Worm (Caenorhabditis elegans) whole organism, L1 larva: ENCODE data around the gene F12A10.9.
A peak's percentile ranks its signal among the peaks of the same experiment; 100 is the strongest.

Experiments
- C04F5.9 ChIP-seq: sonication (generic microtip); optimal IDR thresholded peaks from 2 replicates; lab custom pipeline; 2016; ENCODE audit warnings: missing genetic modification characterization, missing compliant biosample characterization
- aly-2 ChIP-seq: fragments of 150-350 bp; optimal IDR thresholded peaks from 2 replicates; lab custom pipeline; 2014; ENCODE audit warnings: missing biosample characterization, missing genetic modification characterization
- ama-1 ChIP-seq: fragments of 150-350 bp; optimal IDR thresholded peaks from 2 replicates; lab custom pipeline; 2014
- blmp-1 ChIP-seq: fragments of 150-350 bp; optimal IDR thresholded peaks from 2 replicates; lab custom pipeline; 2014; ENCODE audit warnings: missing biosample characterization, missing genetic modification characterization
- ceh-63 ChIP-seq: fragments of 200-800 bp; sonication (Bioruptor generic); optimal IDR thresholded peaks from 2 replicates; lab custom pipeline; 2018; ENCODE audit warnings: mild to moderate bottlenecking, missing genetic modification characterization, missing compliant biosample characterization
- ceh-8 ChIP-seq: fragments of 200-800 bp; sonication (Bioruptor generic); optimal IDR thresholded peaks from 2 replicates; lab custom pipeline; 2018; ENCODE audit warnings: mild to moderate bottlenecking, missing genetic modification characterization, moderate library complexity, missing compliant biosample characterization
- ceh-82 ChIP-seq, 3 experiments: fragments of 150-350 bp in 1 of 3; sonication (generic microtip) in 2 of 3; optimal IDR thresholded peaks; 2 replicates each; lab custom pipeline; 2014 to 2017; ENCODE audit warnings: missing biosample characterization in 3 of 3, missing genetic modification characterization in 3 of 3
- ceh-90 ChIP-seq: sonication (generic microtip); optimal IDR thresholded peaks from 2 replicates; lab custom pipeline; 2016; ENCODE audit warnings: missing genetic modification characterization, missing compliant biosample characterization
- dpl-1 ChIP-seq, 3 experiments: fragments of 150-350 bp in 2 of 3; sonication (generic microtip) in 1 of 3; optimal IDR thresholded peaks; 2 replicates each; lab custom pipeline; 2014 to 2017; ENCODE audit warnings: missing biosample characterization in 3 of 3, missing genetic modification characterization in 3 of 3, missing genetic modification reagents in 3 of 3
- dsc-1 ChIP-seq: sonication (generic microtip); optimal IDR thresholded peaks from 2 replicates; lab custom pipeline; 2016; ENCODE audit warnings: mild to moderate bottlenecking, missing genetic modification characterization, missing compliant biosample characterization
- efl-1 ChIP-seq, 4 experiments: fragments of 150-350 bp; optimal IDR thresholded peaks in 3 of 4; peaks in 1 of 4; 1 replicate in 1 of 4; 2 replicates in 3 of 4; lab custom pipeline; 2014; ENCODE audit warnings: missing biosample characterization in 2 of 4, missing genetic modification characterization in 2 of 4, missing genetic modification reagents in 2 of 4
- grh-1 ChIP-seq: fragments of 200-800 bp; sonication (Bioruptor generic); IDR thresholded peaks from 2 replicates; pipeline ENCODE4 v1.3.6; 2022; ENCODE audit warnings: missing genetic modification reagents, missing genetic modification characterization, missing compliant biosample characterization
- hlh-17 ChIP-seq: fragments of 200-800 bp; sonication (Bioruptor generic); optimal IDR thresholded peaks from 2 replicates; lab custom pipeline; 2018; ENCODE audit warnings: missing genetic modification characterization, mild to moderate bottlenecking, missing compliant biosample characterization, moderate library complexity, borderline replicate concordance
- hpl-2 ChIP-seq: fragments of 150-350 bp; optimal IDR thresholded peaks from 2 replicates; lab custom pipeline; 2014; ENCODE audit warnings: missing biosample characterization, missing genetic modification reagents, missing genetic modification characterization
- irx-1 ChIP-seq: sonication (generic microtip); optimal IDR thresholded peaks from 2 replicates; lab custom pipeline; 2016; ENCODE audit warnings: missing genetic modification characterization, missing compliant biosample characterization
- isw-1 ChIP-seq: fragments of 200-800 bp; sonication (Bioruptor generic); IDR thresholded peaks from 2 replicates; pipeline ENCODE4 v1.3.6; 2022; ENCODE audit warnings: missing genetic modification characterization, missing compliant biosample characterization
- lin-13 ChIP-seq: fragments of 150-350 bp; optimal IDR thresholded peaks from 2 replicates; lab custom pipeline; 2014; ENCODE audit warnings: missing biosample characterization, missing genetic modification reagents, missing genetic modification characterization
- lin-15B ChIP-seq: fragments of 150-350 bp; sonication (generic microtip); optimal IDR thresholded peaks from 3 replicates; lab custom pipeline; 2014; ENCODE audit warnings: missing biosample characterization, missing genetic modification characterization
- lir-3 ChIP-seq: sonication (generic microtip); optimal IDR thresholded peaks from 2 replicates; lab custom pipeline; 2016; ENCODE audit warnings: mild to moderate bottlenecking, missing genetic modification characterization, moderate library complexity, missing compliant biosample characterization; ENCODE audit not compliant: poor library complexity
- lsy-2 ChIP-seq, 2 experiments: fragments of 150-350 bp; optimal IDR thresholded peaks; 2 replicates each; lab custom pipeline; 2014; ENCODE audit warnings: missing biosample characterization in 2 of 2, missing genetic modification characterization in 2 of 2
- mab-9 ChIP-seq: fragments of 200-800 bp; sonication (Bioruptor generic); IDR thresholded peaks from 2 replicates; pipeline ENCODE4 v1.3.6; 2022; ENCODE audit warnings: missing genetic modification reagents, missing genetic modification characterization, missing compliant biosample characterization
- mep-1 ChIP-seq: fragments of 150-350 bp; optimal IDR thresholded peaks from 2 replicates; lab custom pipeline; 2014; ENCODE audit warnings: missing biosample characterization, missing genetic modification characterization
- nhr-71 ChIP-seq: sonication (generic microtip); optimal IDR thresholded peaks from 2 replicates; lab custom pipeline; 2016; ENCODE audit warnings: mild to moderate bottlenecking, missing genetic modification characterization, moderate library complexity, missing compliant biosample characterization
- pqm-1 ChIP-seq: sonication (generic microtip); optimal IDR thresholded peaks from 3 replicates; lab custom pipeline; 2017; ENCODE audit warnings: missing biosample characterization, missing genetic modification characterization
- skn-1 ChIP-seq: fragments of 150-350 bp; optimal IDR thresholded peaks from 2 replicates; lab custom pipeline; 2014; ENCODE audit warnings: missing biosample characterization, missing genetic modification characterization
- snpc-4 ChIP-seq: fragments of 150-350 bp; optimal IDR thresholded peaks from 2 replicates; lab custom pipeline; 2014; ENCODE audit warnings: missing biosample characterization, missing genetic modification characterization
- sup-37 ChIP-seq: fragments of 200-800 bp; sonication (Bioruptor generic); optimal IDR thresholded peaks from 2 replicates; lab custom pipeline; 2018; ENCODE audit warnings: mild to moderate bottlenecking, missing genetic modification characterization, missing compliant biosample characterization
- swsn-7 ChIP-seq: sonication (generic microtip); optimal IDR thresholded peaks from 2 replicates; lab custom pipeline; 2016; ENCODE audit warnings: missing genetic modification characterization, missing compliant biosample characterization
- unc-30 ChIP-seq: sonication (generic microtip); optimal IDR thresholded peaks from 2 replicates; lab custom pipeline; 2017; ENCODE audit warnings: missing biosample characterization, missing genetic modification characterization
- vab-15 ChIP-seq: sonication (generic microtip); optimal IDR thresholded peaks from 2 replicates; lab custom pipeline; 2017; ENCODE audit warnings: missing genotype, mild to moderate bottlenecking, missing genetic modification characterization, missing compliant biosample characterization
- zip-4 ChIP-seq: fragments of 200-800 bp; sonication (Bioruptor generic); optimal IDR thresholded peaks from 2 replicates; lab custom pipeline; 2018; ENCODE audit warnings: mild to moderate bottlenecking, missing genetic modification characterization, moderate library complexity, missing compliant biosample characterization
- ztf-11 ChIP-seq, 2 experiments: sonication (generic microtip); optimal IDR thresholded peaks; 2 replicates each; lab custom pipeline; 2016 to 2017; ENCODE audit warnings: missing genetic modification characterization in 2 of 2, missing biosample characterization in 1 of 2, missing compliant biosample characterization in 1 of 2

Gene F12A10.9

DNA sequence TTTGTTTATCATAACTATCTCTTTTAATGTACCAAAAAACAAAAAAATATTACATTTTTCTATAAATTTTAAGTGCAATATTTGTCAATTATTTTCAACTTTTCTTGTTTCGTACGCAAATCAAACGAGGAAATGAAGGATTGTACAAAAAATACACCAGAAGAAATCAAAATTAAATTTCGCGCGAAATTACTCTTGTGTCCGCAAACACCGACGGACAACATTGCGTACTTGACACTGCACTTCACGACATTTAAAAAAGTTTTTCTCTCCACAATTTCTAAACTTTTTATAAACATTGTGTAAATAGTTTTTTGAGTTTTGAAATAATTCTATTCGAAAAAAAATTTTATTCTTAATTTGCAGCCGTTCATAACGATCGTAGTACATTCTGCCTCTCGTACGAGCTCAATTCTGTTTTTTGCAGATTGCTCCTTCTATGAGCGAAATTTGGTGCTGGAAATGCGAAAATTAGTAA, 24.5 kb upstream of the F12A10.9 start, which contains the start of gene mrps-16 (continued):
- TF ChIP-seq ztf-11 (tag; optimal IDR thresholded peaks at IDR 0.05; lab: Kevin White, UChicago) (no peak), skn-1 (peak; percentile 52), C04F5.9 (tag; lab: Kevin White, UChicago) (peak; percentile 4), vab-15 (no peak), dpl-1 (GFP tag; optimal IDR thresholded peaks at IDR 0.05; lab: Kevin White, UChicago) (peak; percentile 96 to 98 (median 97)), lin-13 (GFP tag; lab: Kevin White, UChicago) (peak; percentile 32), efl-1 (optimal IDR thresholded peaks at IDR 0.05; lab: Kevin White, UChicago) (peak; percentile 94 to 98), efl-1 (GFP tag; optimal IDR thresholded peaks at IDR 0.05 in 1 of 2; lab: Kevin White, UChicago) (peak; percentile 99 to 100), grh-1 (GFP tag; lab: Robert Waterston, UW) (peak; percentile 54), ama-1 (lab: Kevin White, UChicago) (peak; percentile 15), nhr-71 (tag; lab: Kevin White, UChicago) (peak; percentile 81), mab-9 (peak; percentile 36; the same call in 1 of the 2 replicates), unc-30 (tag; lab: Kevin White, UChicago) (no peak), ceh-8 (GFP tag; lab: Kevin White, UChicago) (peak; percentile 6), irx-1 (tag; lab: Kevin White, UChicago) (peak; percentile 38), ceh-90 (tag; lab: Kevin White, UChicago) (no peak), ceh-82 (tag; optimal IDR thresholded peaks at IDR 0.05; lab: Kevin White, UChicago) (peak; percentile 51 to 73 (median 67)), isw-1 (GFP tag; lab: Robert Waterston, UW) (peak; percentile 55), zip-4 (peak; percentile 44), snpc-4 (tag; lab: Kevin White, UChicago) (peak; percentile 38), aly-2 (tag; lab: Kevin White, UChicago) (peak; percentile 24), lin-15B (tag; lab: Kevin White, UChicago) (peak; percentile 31)
- TF ChIP-seq, all 84 proteins: peak for 46

DNA sequence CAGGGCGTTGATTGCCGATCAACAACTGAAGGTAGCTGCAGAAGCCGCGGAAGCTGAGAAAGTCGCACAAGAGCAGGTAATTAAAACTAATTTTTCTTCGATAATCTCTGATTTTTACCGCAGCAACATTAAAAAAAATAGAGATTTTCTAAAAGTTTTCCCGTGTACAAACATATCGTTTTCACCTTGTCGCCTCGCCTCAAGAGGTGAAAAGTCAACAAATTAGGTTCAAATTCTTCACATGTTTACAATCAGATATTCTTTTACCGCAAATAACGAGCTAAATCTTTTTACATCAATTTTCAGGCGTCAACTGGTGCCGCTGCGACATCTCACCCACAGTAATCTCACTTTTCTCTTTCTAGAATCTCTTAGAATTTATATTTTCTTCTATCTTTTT, 23.5 kb upstream of the F12A10.9 start, which contains the start of gene ilcr-2:
Gene ilcr-2 (plus strand): TSS at position 301 of the 400 bp plus-strand sequence.
- TF ChIP-seq sup-37 (GFP tag; lab: Kevin White, UChicago) = no peak
- TF ChIP-seq aly-2 (tag; lab: Kevin White, UChicago) = no peak
- no peak for TF ChIP-seq lin-15B (tag; lab: Kevin White, UChicago)
- no peak for TF ChIP-seq mep-1
- TF ChIP-seq pqm-1 = no peak
- TF ChIP-seq unc-30 (tag; lab: Kevin White, UChicago) = no peak
- no peak for TF ChIP-seq irx-1 (tag; lab: Kevin White, UChicago)
- no peak for TF ChIP-seq grh-1 (GFP tag; lab: Robert Waterston, UW)
- no peak for TF ChIP-seq lsy-2 (tag; optimal IDR thresholded peaks at IDR 0.05; lab: Kevin White, UChicago)

DNA sequence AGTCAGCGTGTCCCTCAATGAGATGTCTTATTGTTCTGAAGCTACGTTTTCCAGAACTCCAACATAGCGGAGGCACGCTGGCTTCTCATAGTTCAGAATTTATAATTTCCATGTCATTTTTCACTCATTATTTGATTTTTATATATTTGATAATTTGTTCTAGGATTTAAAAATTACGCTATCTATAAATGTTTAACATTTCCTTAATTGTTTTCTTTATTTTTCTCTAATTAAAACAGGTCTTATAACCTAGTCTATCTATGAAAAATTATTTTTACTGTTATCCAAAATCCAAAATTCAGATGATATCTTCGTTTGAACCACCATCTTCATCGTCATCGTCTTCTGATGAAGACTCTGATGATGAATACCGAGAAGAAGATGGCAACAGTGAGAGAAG, 20.2 kb upstream of the F12A10.9 start, which contains the start of gene F56D1.1:
Gene F56D1.1 (plus strand): TSS at position 301 of the 400 bp plus-strand sequence.
- TF ChIP-seq efl-1 (optimal IDR thresholded peaks at IDR 0.05; lab: Kevin White, UChicago) (no peak), efl-1 (GFP tag; optimal IDR thresholded peaks at IDR 0.05 in 1 of 2; lab: Kevin White, UChicago) (peak in 1 of 2 experiments; percentile 49), hlh-17 (no peak), snpc-4 (tag; lab: Kevin White, UChicago) (no peak)

DNA sequence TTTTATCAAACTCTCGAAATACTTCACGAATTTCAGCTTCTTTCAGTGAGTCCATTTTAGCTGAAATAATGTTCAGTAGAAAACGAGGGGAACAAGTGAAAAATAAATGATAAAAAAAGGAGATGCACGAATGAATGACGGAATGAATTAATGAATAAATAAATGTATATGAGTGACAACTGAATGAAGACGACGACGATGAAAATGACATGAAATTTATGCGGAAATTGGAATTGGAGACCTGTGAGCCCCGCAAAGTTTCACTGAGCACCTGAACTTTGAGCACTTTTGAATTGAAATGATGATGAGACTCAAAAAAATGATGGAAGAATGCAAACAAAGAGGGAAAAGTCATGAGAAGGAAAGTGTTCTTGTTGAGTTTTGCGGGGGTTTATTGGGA, 16.5 kb upstream of the F12A10.9 start, which contains the start of gene cal-8:
Gene cal-8 (minus strand): TSS at position 60 of the 400 bp plus-strand sequence.
- TF ChIP-seq ceh-63 (GFP tag; lab: Kevin White, UChicago) (no peak), blmp-1 (tag; lab: Kevin White, UChicago) (no peak), pqm-1 (no peak), ztf-11 (tag; optimal IDR thresholded peaks at IDR 0.05; lab: Kevin White, UChicago) (no peak), nhr-71 (tag; lab: Kevin White, UChicago) (no peak), swsn-7 (no peak), lir-3 (tag; lab: Kevin White, UChicago) (no peak), aly-2 (tag; lab: Kevin White, UChicago) (no peak), irx-1 (tag; lab: Kevin White, UChicago) (no peak), efl-1 (optimal IDR thresholded peaks at IDR 0.05; lab: Kevin White, UChicago) (no peak), efl-1 (GFP tag; optimal IDR thresholded peaks at IDR 0.05 in 1 of 2; lab: Kevin White, UChicago) (no peak), hpl-2 (GFP tag; lab: Kevin White, UChicago) (no peak), lin-15B (tag; lab: Kevin White, UChicago) (no peak), lsy-2 (tag; optimal IDR thresholded peaks at IDR 0.05; lab: Kevin White, UChicago) (no peak), grh-1 (GFP tag; lab: Robert Waterston, UW) (no peak), dsc-1 (tag; lab: Kevin White, UChicago) (no peak)
